Worm (Caenorhabditis elegans): ENCODE measurements around the gene gln-5.

- TF ChIP-seq elt-3 (tag; optimal IDR thresholded peaks at IDR 0.05): no peak
- no peak for TF ChIP-seq unc-62 (GFP tag; optimal IDR thresholded peaks at IDR 0.05)
- TF ChIP-seq blmp-1 (tag; optimal IDR thresholded peaks at IDR 0.05): no peak
- no peak for TF ChIP-seq elt-1 (tag; optimal IDR thresholded peaks at IDR 0.05; ENCODE audit: borderline replicate concordance, insufficient read depth)
- no peak for TF ChIP-seq pha-4 (tag; optimal IDR thresholded peaks at IDR 0.05)
- TF ChIP-seq nhr-76 (tag; optimal IDR thresholded peaks at IDR 0.05): no peak
- TF ChIP-seq lsy-2 (tag; optimal IDR thresholded peaks at IDR 0.05): no peak
- no peak for TF ChIP-seq nhr-237 (tag; optimal IDR thresholded peaks at IDR 0.05)
- TF ChIP-seq M03D4.4 (tag; optimal IDR thresholded peaks at IDR 0.05): no peak
- TF ChIP-seq ztf-11 (tag; optimal IDR thresholded peaks at IDR 0.05): no peak
- TF ChIP-seq unc-39 (tag; optimal IDR thresholded peaks at IDR 0.05): no peak
- TF ChIP-seq snpc-4 (tag; optimal IDR thresholded peaks at IDR 0.05): no peak
- TF ChIP-seq ham-2 (GFP tag; optimal IDR thresholded peaks at IDR 0.05): no peak
Measured at ce11 chrIV:17287908-17288675, 14.6 kb upstream of the gln-5 start, which contains the start of gene zipt-7.1.

Data from whole organism, mixed stage, embryonic.